Worm (Caenorhabditis elegans) whole organism, L2 larva: ENCODE results near the gene F41E7.6.

ENCODE experiments used
- C34F6.9 ChIP-seq: fragments of 150-350 bp; optimal IDR thresholded peaks from 2 replicates; lab custom pipeline; 2014; ENCODE audit warnings: missing biosample characterization, missing genetic modification characterization
- F13H6.1 ChIP-seq: sonication (generic microtip); optimal IDR thresholded peaks from 2 replicates; lab custom pipeline; 2016; ENCODE audit warnings: missing genetic modification characterization, missing compliant biosample characterization
- R02D3.7 ChIP-seq: fragments of 150-350 bp; optimal IDR thresholded peaks from 2 replicates; lab custom pipeline; 2014; ENCODE audit warnings: missing biosample characterization, missing genetic modification characterization
- Y55F3AM.14 ChIP-seq: fragments of 200-800 bp; sonication (Bioruptor generic); optimal IDR thresholded peaks from 2 replicates; lab custom pipeline; 2018; ENCODE audit warnings: mild to moderate bottlenecking, missing genetic modification characterization, missing compliant biosample characterization
- ZK546.5 ChIP-seq: sonication (generic microtip); optimal IDR thresholded peaks from 2 replicates; lab custom pipeline; 2017; ENCODE audit warnings: missing biosample characterization, missing genetic modification characterization
- alr-1 ChIP-seq: fragments of 150-350 bp; optimal IDR thresholded peaks from 2 replicates; lab custom pipeline; 2014; ENCODE audit warnings: missing biosample characterization, missing genetic modification characterization
- aly-2 ChIP-seq: fragments of 150-350 bp; optimal IDR thresholded peaks from 2 replicates; lab custom pipeline; 2014; ENCODE audit warnings: missing biosample characterization, missing genetic modification characterization
- ama-1 ChIP-seq: fragments of 150-350 bp; optimal IDR thresholded peaks from 2 replicates; lab custom pipeline; 2018; ENCODE audit warnings: inconsistent platforms
- blmp-1 ChIP-seq: sonication (generic microtip); optimal IDR thresholded peaks from 2 replicates; lab custom pipeline; 2017; ENCODE audit warnings: missing genetic modification characterization, mild to moderate bottlenecking, missing compliant biosample characterization, antibody characterized with exemption, moderate library complexity; ENCODE audit not compliant: insufficient read depth
- ceh-82 ChIP-seq: fragments of 150-350 bp; optimal IDR thresholded peaks from 2 replicates; lab custom pipeline; 2014; ENCODE audit warnings: missing biosample characterization, missing genetic modification characterization
- crh-2 ChIP-seq: sonication (generic microtip); optimal IDR thresholded peaks from 2 replicates; lab custom pipeline; 2017; ENCODE audit warnings: missing biosample characterization, missing genetic modification characterization
- dmd-4 ChIP-seq: sonication (generic microtip); optimal IDR thresholded peaks from 2 replicates; lab custom pipeline; 2017; ENCODE audit warnings: missing biosample characterization, missing genetic modification characterization
- egl-27 ChIP-seq: sonication (generic microtip); optimal IDR thresholded peaks from 3 replicates; lab custom pipeline; 2017; ENCODE audit warnings: missing biosample characterization, missing genetic modification reagents, missing genetic modification characterization
- elt-1 ChIP-seq: fragments of 150-350 bp; optimal IDR thresholded peaks from 2 replicates; lab custom pipeline; 2014; ENCODE audit warnings: missing biosample characterization, missing genetic modification characterization
- elt-3 ChIP-seq: sonication (generic microtip); optimal IDR thresholded peaks from 2 replicates; lab custom pipeline; 2017; ENCODE audit warnings: missing biosample characterization, missing genetic modification characterization
- fos-1 ChIP-seq: fragments of 150-350 bp; optimal IDR thresholded peaks from 2 replicates; lab custom pipeline; 2014; ENCODE audit warnings: missing biosample characterization, missing genetic modification characterization
- gmeb-1 ChIP-seq: fragments of 150-350 bp; optimal IDR thresholded peaks from 2 replicates; lab custom pipeline; 2014; ENCODE audit warnings: missing biosample characterization, missing genetic modification characterization
- lin-11 ChIP-seq: fragments of 150-350 bp; sonication (generic microtip); optimal IDR thresholded peaks from 2 replicates; lab custom pipeline; 2014; ENCODE audit warnings: missing biosample characterization, missing genetic modification characterization, inconsistent platforms, mixed read lengths
- lin-39 ChIP-seq: fragments of 150-350 bp; optimal IDR thresholded peaks from 2 replicates; lab custom pipeline; 2014; ENCODE audit warnings: missing biosample characterization, missing genetic modification reagents, missing genetic modification characterization
- lsy-2 ChIP-seq, 2 experiments: fragments of 150-350 bp in 1 of 2; sonication (generic microtip) in 1 of 2; optimal IDR thresholded peaks; 2 replicates each; lab custom pipeline; 2014 to 2017; ENCODE audit warnings: missing biosample characterization in 2 of 2, missing genetic modification characterization in 2 of 2
- mab-5 ChIP-seq: fragments of 150-350 bp; optimal IDR thresholded peaks from 2 replicates; lab custom pipeline; 2014; ENCODE audit warnings: missing biosample characterization, missing genetic modification characterization
- mbf-1 ChIP-seq: sonication (generic microtip); optimal IDR thresholded peaks from 2 replicates; lab custom pipeline; 2017; ENCODE audit warnings: missing biosample characterization, missing genetic modification characterization
- mdl-1 ChIP-seq, 2 experiments: fragments of 150-350 bp in 1 of 2; sonication (generic microtip) in 1 of 2; optimal IDR thresholded peaks; 2 replicates each; lab custom pipeline; 2017; ENCODE audit warnings: missing biosample characterization in 2 of 2, missing genetic modification characterization in 2 of 2
- nhr-12 ChIP-seq: fragments of 150-350 bp; optimal IDR thresholded peaks from 2 replicates; lab custom pipeline; 2014; ENCODE audit warnings: missing biosample characterization, missing genetic modification characterization
- nhr-129 ChIP-seq: fragments of 150-350 bp; optimal IDR thresholded peaks from 2 replicates; lab custom pipeline; 2014; ENCODE audit warnings: missing biosample characterization, missing genetic modification characterization
- nhr-21 ChIP-seq: fragments of 150-350 bp; optimal IDR thresholded peaks from 2 replicates; lab custom pipeline; 2014; ENCODE audit warnings: missing biosample characterization, missing genetic modification characterization
- nhr-237 ChIP-seq: fragments of 150-350 bp; optimal IDR thresholded peaks from 2 replicates; lab custom pipeline; 2014; ENCODE audit warnings: missing biosample characterization, missing genetic modification characterization
- peb-1 ChIP-seq: fragments of 150-350 bp; optimal IDR thresholded peaks from 2 replicates; lab custom pipeline; 2014; ENCODE audit warnings: missing biosample characterization, missing genetic modification characterization
- sem-4 ChIP-seq: fragments of 150-350 bp; optimal IDR thresholded peaks from 2 replicates; lab custom pipeline; 2014; ENCODE audit warnings: missing biosample characterization, missing genetic modification reagents, missing genetic modification characterization
- skn-1 ChIP-seq: sonication (generic microtip); optimal IDR thresholded peaks from 2 replicates; lab custom pipeline; 2017; ENCODE audit warnings: missing biosample characterization, missing genetic modification characterization
- snpc-4 ChIP-seq: fragments of 150-350 bp; optimal IDR thresholded peaks from 2 replicates; lab custom pipeline; 2014; ENCODE audit warnings: missing biosample characterization, missing genetic modification characterization
- unc-39 ChIP-seq: fragments of 150-350 bp; optimal IDR thresholded peaks from 2 replicates; lab custom pipeline; 2014; ENCODE audit warnings: missing biosample characterization, missing genetic modification characterization
- unc-55 ChIP-seq: fragments of 150-350 bp; sonication (generic microtip); optimal IDR thresholded peaks from 3 replicates; lab custom pipeline; 2014; ENCODE audit warnings: missing biosample characterization, missing genetic modification reagents, missing genetic modification characterization
- unc-62 ChIP-seq: fragments of 150-350 bp; optimal IDR thresholded peaks from 2 replicates; lab custom pipeline; 2014; ENCODE audit warnings: missing biosample characterization, missing genetic modification reagents, missing genetic modification characterization
- zag-1 ChIP-seq: fragments of 150-350 bp; optimal IDR thresholded peaks from 2 replicates; lab custom pipeline; 2014; ENCODE audit warnings: missing biosample characterization, missing genetic modification characterization
- ztf-1 ChIP-seq: fragments of 200-800 bp; sonication (Bioruptor generic); conservative IDR thresholded peaks from 2 replicates; pipeline ENCODE4 v1.3.6; 2022; ENCODE audit warnings: missing genetic modification characterization, missing compliant biosample characterization
- ztf-11 ChIP-seq: sonication (generic microtip); optimal IDR thresholded peaks from 2 replicates; lab custom pipeline; 2017; ENCODE audit warnings: missing biosample characterization, missing genetic modification characterization

F41E7.6 gene

ce11 chrX:10321401-10321800, 11.1 kb upstream of the F41E7.6 start:
- TF ChIP-seq nhr-129 (no peak), snpc-4 (tag; lab: Kevin White, UChicago) (no peak), nhr-12 (no peak), Y55F3AM.14 (GFP tag; lab: Kevin White, UChicago) (no peak), mab-5 (tag; lab: Kevin White, UChicago) (no peak), nhr-21 (tag; lab: Kevin White, UChicago) (no peak), mbf-1 (tag; lab: Kevin White, UChicago) (no peak), ama-1 (no peak), elt-3 (tag; lab: Kevin White, UChicago) (no peak)
- TF ChIP-seq, all 48 proteins: peak for 0

- TF ChIP-seq R02D3.7 (tag; lab: Kevin White, UChicago) = no peak
- TF ChIP-seq ceh-82 (tag; lab: Kevin White, UChicago) = no peak
- no peak for TF ChIP-seq snpc-4 (tag; lab: Kevin White, UChicago)
- TF ChIP-seq elt-1 (tag; lab: Kevin White, UChicago) = no peak
- TF ChIP-seq lin-11 = no peak
- no peak for TF ChIP-seq skn-1 (tag; lab: Kevin White, UChicago)
- no peak for TF ChIP-seq peb-1 (tag; lab: Kevin White, UChicago)
- TF ChIP-seq gmeb-1 (tag; lab: Kevin White, UChicago) = no peak
- no peak for TF ChIP-seq sem-4
- no peak for TF ChIP-seq egl-27 (tag; lab: Kevin White, UChicago)
Observed at ce11 chrX:10319653-10320052, 9.4 kb upstream of the F41E7.6 start.

ce11 chrX:10318437-10318836, 8.2 kb upstream of the F41E7.6 start:
- no peak for TF ChIP-seq nhr-21 (tag; lab: Kevin White, UChicago)
- no peak for TF ChIP-seq lin-39 (tag; lab: Kevin White, UChicago)
- TF ChIP-seq F13H6.1 (tag; lab: Kevin White, UChicago) = no peak
- TF ChIP-seq mdl-1 (tag; optimal IDR thresholded peaks at IDR 0.05; lab: Kevin White, UChicago) = no peak
- TF ChIP-seq ztf-11 = no peak
- no peak for TF ChIP-seq mbf-1 (tag; lab: Kevin White, UChicago)
- TF ChIP-seq sem-4 = no peak
- no peak for TF ChIP-seq fos-1

ce11 chrX:10317565-10317964, 7.3 kb upstream of the F41E7.6 start, which contains the start of gene R07E3.6:
R07E3.6 (plus strand) TSS chrX:10317722.
- TF ChIP-seq blmp-1 (tag; lab: Kevin White, UChicago) (peak; percentile 67), unc-62 (GFP tag; lab: Kevin White, UChicago) (no peak)

ce11 chrX:10315905-10316304, 5.6 kb upstream of the F41E7.6 start, which contains the start of gene F41E7.9:
F41E7.9 (minus strand) TSS chrX:10316005.
- no peak for TF ChIP-seq mdl-1 (tag; optimal IDR thresholded peaks at IDR 0.05; lab: Kevin White, UChicago)
- no peak for TF ChIP-seq alr-1 (tag; lab: Kevin White, UChicago)
- TF ChIP-seq F13H6.1 (tag; lab: Kevin White, UChicago) = no peak

- TF ChIP-seq unc-62 (GFP tag; lab: Kevin White, UChicago) (no peak), C34F6.9 (tag; lab: Kevin White, UChicago) (no peak), dmd-4 (tag; lab: Kevin White, UChicago) (no peak), snpc-4 (tag; lab: Kevin White, UChicago) (no peak), fos-1 (no peak), crh-2 (no peak), ztf-1 (no peak), unc-55 (GFP tag; lab: Kevin White, UChicago) (no peak), Y55F3AM.14 (GFP tag; lab: Kevin White, UChicago) (no peak), aly-2 (no peak), zag-1 (tag; lab: Kevin White, UChicago) (no peak), ama-1 (no peak), ZK546.5 (tag; lab: Kevin White, UChicago) (no peak), unc-39 (tag; lab: Kevin White, UChicago) (no peak), skn-1 (tag; lab: Kevin White, UChicago) (no peak), mab-5 (tag; lab: Kevin White, UChicago) (no peak), lsy-2 (tag; optimal IDR thresholded peaks at IDR 0.05; lab: Kevin White, UChicago) (no peak), nhr-237 (tag; lab: Kevin White, UChicago) (no peak)
- TF ChIP-seq, all 48 proteins: peak for 0
Observed at ce11 chrX:10307495-10307894, 2.8 kb downstream of the F41E7.6 start, which contains the start of gene F41E7.7. F41E7.7 (plus strand) TSS chrX:10307795.
